Worm (Caenorhabditis elegans) whole organism, young adult: ENCODE results near the gene col-169.

ENCODE experiments used
- B0336.3 ChIP-seq: fragments of 200-800 bp; sonication (Bioruptor generic); IDR thresholded peaks from 2 replicates; pipeline ENCODE4 v1.3.6; 2022; ENCODE audit warnings: missing genetic modification characterization, missing compliant biosample characterization
- C17E4.6 ChIP-seq: fragments of 200-800 bp; sonication (Bioruptor generic); IDR thresholded peaks from 2 replicates; pipeline ENCODE4 v1.3.6; 2022; ENCODE audit warnings: missing genetic modification reagents, missing genetic modification characterization, missing compliant biosample characterization
- D2030.7 ChIP-seq: fragments of 200-800 bp; sonication (Bioruptor generic); IDR thresholded peaks from 2 replicates; pipeline ENCODE4 v1.3.6; 2022; ENCODE audit warnings: missing genetic modification reagents, missing genetic modification characterization, missing compliant biosample characterization
- F33H1.4 ChIP-seq: fragments of 200-800 bp; sonication (Bioruptor generic); IDR thresholded peaks from 2 replicates; pipeline ENCODE4 v1.3.6; 2022; ENCODE audit warnings: missing genetic modification reagents, missing genetic modification characterization, missing compliant biosample characterization
- F39B2.1 ChIP-seq: fragments of 200-800 bp; sonication (Bioruptor generic); IDR thresholded peaks from 2 replicates; pipeline ENCODE4 v1.3.6; 2022; ENCODE audit warnings: missing genetic modification reagents, missing genetic modification characterization, missing compliant biosample characterization
- K12H6.12 ChIP-seq: fragments of 200-800 bp; sonication (Bioruptor generic); optimal IDR thresholded peaks from 2 replicates; lab custom pipeline; 2018; ENCODE audit warnings: mild to moderate bottlenecking, missing genetic modification characterization, missing compliant biosample characterization
- T07F8.4 ChIP-seq: sonication (generic microtip); optimal IDR thresholded peaks from 2 replicates; lab custom pipeline; 2016; ENCODE audit warnings: mild to moderate bottlenecking, missing genetic modification characterization, moderate library complexity, missing compliant biosample characterization
- T26A5.8 ChIP-seq: sonication (generic microtip); optimal IDR thresholded peaks from 2 replicates; lab custom pipeline; 2016; ENCODE audit warnings: missing genetic modification characterization, missing compliant biosample characterization
- Y53F4B.3 ChIP-seq: fragments of 200-800 bp; sonication (Bioruptor generic); IDR thresholded peaks from 2 replicates; pipeline ENCODE4 v1.3.6; 2022; ENCODE audit warnings: missing genetic modification reagents, missing genetic modification characterization, missing compliant biosample characterization
- Y53G8AR.9 ChIP-seq: fragments of 200-800 bp; sonication (Bioruptor generic); conservative IDR thresholded peaks from 2 replicates; pipeline ENCODE4 v1.3.6; 2022; ENCODE audit warnings: missing genetic modification reagents, missing genetic modification characterization, missing compliant biosample characterization
- aptf-3 ChIP-seq: fragments of 200-800 bp; sonication (Bioruptor generic); IDR thresholded peaks from 2 replicates; pipeline ENCODE4 v1.3.6; 2022; ENCODE audit warnings: missing genetic modification characterization, missing compliant biosample characterization
- bed-2 ChIP-seq: fragments of 200-800 bp; sonication (Bioruptor generic); IDR thresholded peaks from 2 replicates; pipeline ENCODE4 v1.3.6; 2022; ENCODE audit warnings: missing genetic modification reagents, missing genetic modification characterization, missing compliant biosample characterization
- cebp-1 ChIP-seq, 2 experiments: fragments of 200-800 bp in 1 of 2; sonication (Bioruptor generic) in 1 of 2; sonication (generic microtip) in 1 of 2; IDR thresholded peaks in 1 of 2; optimal IDR thresholded peaks in 1 of 2; 2 replicates each; pipeline versions ENCODE4 v1.3.6 to Lab custom; 2017 to 2022; ENCODE audit warnings: missing compliant biosample characterization in 2 of 2, missing genetic modification characterization in 2 of 2, mild to moderate bottlenecking in 1 of 2, missing genetic modification reagents in 1 of 2, moderate library complexity in 1 of 2
- ceh-91 ChIP-seq: fragments of 200-800 bp; sonication (Bioruptor generic); IDR thresholded peaks from 2 replicates; pipeline ENCODE4 v1.3.6; 2022; ENCODE audit warnings: missing genetic modification reagents, missing genetic modification characterization, missing compliant biosample characterization
- egl-18 ChIP-seq: fragments of 200-800 bp; sonication (Bioruptor generic); IDR thresholded peaks from 2 replicates; pipeline ENCODE4 v1.3.6; 2022; ENCODE audit warnings: missing genetic modification reagents, missing genetic modification characterization, missing compliant biosample characterization
- egrh-3 ChIP-seq: fragments of 200-800 bp; sonication (Bioruptor generic); IDR thresholded peaks from 2 replicates; pipeline ENCODE4 v1.3.6; 2022; ENCODE audit warnings: missing genetic modification reagents, missing genetic modification characterization, missing compliant biosample characterization
- ekl-4 ChIP-seq: fragments of 200-800 bp; sonication (Bioruptor generic); IDR thresholded peaks from 2 replicates; pipeline ENCODE4 v1.3.6; 2022; ENCODE audit warnings: missing genetic modification reagents, missing genetic modification characterization, missing compliant biosample characterization
- fkh-3 ChIP-seq: sonication (generic microtip); optimal IDR thresholded peaks from 2 replicates; lab custom pipeline; 2016; ENCODE audit warnings: mild to moderate bottlenecking, missing genetic modification characterization, missing compliant biosample characterization
- hsf-1 ChIP-seq: fragments of 200-800 bp; sonication (Bioruptor generic); IDR thresholded peaks from 2 replicates; pipeline ENCODE4 v1.3.6; 2022; ENCODE audit warnings: missing genetic modification reagents, missing genetic modification characterization, missing compliant biosample characterization
- lin-35 ChIP-seq, 3 experiments: fragments of 150-350 bp in 2 of 3; sonication (generic microtip) in 1 of 3; optimal IDR thresholded peaks; 2 replicates each; lab custom pipeline; 2014 to 2018; ENCODE audit warnings: missing biosample characterization in 3 of 3, missing genetic modification characterization in 3 of 3, missing genetic modification reagents in 3 of 3
- lin-54 ChIP-seq: fragments of 200-800 bp; sonication (Bioruptor generic); optimal IDR thresholded peaks from 2 replicates; lab custom pipeline; 2018; ENCODE audit warnings: mild to moderate bottlenecking, missing genetic modification characterization, missing compliant biosample characterization
- lsl-1 ChIP-seq: fragments of 200-800 bp; sonication (Bioruptor generic); optimal IDR thresholded peaks from 2 replicates; lab custom pipeline; 2018; ENCODE audit warnings: mild to moderate bottlenecking, missing genetic modification characterization, moderate library complexity, missing compliant biosample characterization
- madf-6 ChIP-seq: fragments of 200-800 bp; sonication (Bioruptor generic); IDR thresholded peaks from 2 replicates; pipeline ENCODE4 v1.3.6; 2022; ENCODE audit warnings: missing genetic modification reagents, missing genetic modification characterization, missing compliant biosample characterization
- mxl-1 ChIP-seq: sonication (generic microtip); optimal IDR thresholded peaks from 2 replicates; lab custom pipeline; 2016; ENCODE audit warnings: missing genetic modification characterization, missing compliant biosample characterization
- nfyb-1 ChIP-seq: fragments of 200-800 bp; sonication (Bioruptor generic); IDR thresholded peaks from 2 replicates; pipeline ENCODE4 v1.3.6; 2022; ENCODE audit warnings: missing genetic modification reagents, missing genetic modification characterization, missing compliant biosample characterization
- nhr-179 ChIP-seq: sonication (generic microtip); optimal IDR thresholded peaks from 2 replicates; lab custom pipeline; 2016; ENCODE audit warnings: mild to moderate bottlenecking, missing genetic modification characterization, missing compliant biosample characterization
- nhr-80 ChIP-seq: sonication (generic microtip); optimal IDR thresholded peaks from 2 replicates; lab custom pipeline; 2016; ENCODE audit warnings: missing genetic modification characterization, missing compliant biosample characterization
- pha-4 ChIP-seq: fragments of 150-350 bp; sonication (generic microtip); optimal IDR thresholded peaks from 2 replicates; lab custom pipeline; 2014; ENCODE audit warnings: missing biosample characterization, missing genetic modification reagents, missing genetic modification characterization
- rec-8 ChIP-seq, 2 experiments: sonication (generic microtip); optimal IDR thresholded peaks; 2 replicates each; lab custom pipeline; 2016; ENCODE audit warnings: mild to moderate bottlenecking in 2 of 2, missing genetic modification characterization in 2 of 2, missing genetic modification reagents in 2 of 2, missing genotype in 2 of 2, missing biosample characterization in 1 of 2, missing compliant biosample characterization in 1 of 2, moderate library complexity in 1 of 2
- rpc-1 ChIP-seq, 2 experiments: fragments of 150-350 bp in 1 of 2; sonication (generic microtip) in 1 of 2; optimal IDR thresholded peaks; 2 replicates each; lab custom pipeline; 2014 to 2018; ENCODE audit warnings: missing biosample characterization in 1 of 2, missing genetic modification characterization in 1 of 2, missing genetic modification reagents in 1 of 2, missing genotype in 1 of 2
- sdz-38 ChIP-seq: sonication (generic microtip); optimal IDR thresholded peaks from 2 replicates; lab custom pipeline; 2016; ENCODE audit warnings: missing genotype, missing genetic modification characterization, missing compliant biosample characterization
- snpc-1.1 ChIP-seq: sonication (generic microtip); optimal IDR thresholded peaks from 2 replicates; lab custom pipeline; 2017; ENCODE audit warnings: missing genetic modification characterization, mild to moderate bottlenecking, missing compliant biosample characterization, antibody characterized with exemption, moderate library complexity, missing genotype, missing genetic modification reagents; ENCODE audit not compliant: insufficient read depth
- snpc-4 ChIP-seq, 5 experiments: fragments of 150-350 bp in 1 of 5; sonication (generic microtip) in 4 of 5; optimal IDR thresholded peaks; 2 replicates each; lab custom pipeline; 2014 to 2018; ENCODE audit warnings: missing genetic modification characterization in 5 of 5, missing biosample characterization in 3 of 5, antibody characterized with exemption in 2 of 5, mild to moderate bottlenecking in 2 of 5, missing compliant biosample characterization in 2 of 5, missing genotype in 2 of 5, moderate library complexity in 2 of 5, missing genetic modification reagents in 1 of 5
- sptf-2 ChIP-seq: fragments of 200-800 bp; sonication (Bioruptor generic); optimal IDR thresholded peaks from 2 replicates; lab custom pipeline; 2018; ENCODE audit warnings: mild to moderate bottlenecking, missing genetic modification characterization, missing compliant biosample characterization
- tlf-1 ChIP-seq: fragments of 200-800 bp; sonication (Bioruptor generic); optimal IDR thresholded peaks from 2 replicates; lab custom pipeline; 2018; ENCODE audit warnings: mild to moderate bottlenecking, missing genetic modification characterization, missing compliant biosample characterization
- zfh-2 ChIP-seq: fragments of 200-800 bp; sonication (Bioruptor generic); conservative IDR thresholded peaks from 2 replicates; pipeline ENCODE4 v1.3.6; 2022; ENCODE audit warnings: missing genetic modification reagents, missing genetic modification characterization, missing compliant biosample characterization
- ztf-18 ChIP-seq: sonication (generic microtip); optimal IDR thresholded peaks from 2 replicates; lab custom pipeline; 2016; ENCODE audit warnings: missing genotype, mild to moderate bottlenecking, missing genetic modification characterization, missing compliant biosample characterization
- ztf-3 ChIP-seq: fragments of 200-800 bp; sonication (Bioruptor generic); optimal IDR thresholded peaks from 2 replicates; lab custom pipeline; 2018; ENCODE audit warnings: mild to moderate bottlenecking, missing genetic modification characterization, missing compliant biosample characterization
- ztf-6 ChIP-seq: fragments of 200-800 bp; sonication (Bioruptor generic); IDR thresholded peaks from 2 replicates; pipeline ENCODE4 v1.3.6; 2022; ENCODE audit warnings: missing genetic modification reagents, missing genetic modification characterization, missing compliant biosample characterization

The col-169 gene

DNA sequence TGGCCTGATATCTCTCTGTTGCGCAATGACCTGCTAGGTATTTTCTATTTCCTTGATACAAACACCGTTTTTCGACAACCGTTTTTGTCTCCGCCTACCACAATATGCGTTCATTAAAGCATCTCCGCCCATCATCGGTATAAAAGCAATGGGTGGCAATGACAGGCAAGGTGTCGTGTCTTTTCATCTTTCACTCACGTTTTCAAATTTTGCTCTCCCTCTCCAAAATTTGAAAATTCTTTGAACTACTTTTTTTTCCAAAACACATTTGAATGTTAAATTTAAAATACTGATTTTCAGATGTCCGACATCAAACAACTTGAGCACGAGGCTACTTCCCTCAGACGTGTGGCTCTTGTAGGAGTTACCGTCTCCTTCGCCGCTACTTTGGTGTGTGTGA lies at the start of gene col-169:
TSS of gene col-169 (plus strand) at position 301 of the 400 bp plus-strand sequence.
- no peak for TF ChIP-seq K12H6.12 (tag; lab: Kevin White, UChicago)

DNA sequence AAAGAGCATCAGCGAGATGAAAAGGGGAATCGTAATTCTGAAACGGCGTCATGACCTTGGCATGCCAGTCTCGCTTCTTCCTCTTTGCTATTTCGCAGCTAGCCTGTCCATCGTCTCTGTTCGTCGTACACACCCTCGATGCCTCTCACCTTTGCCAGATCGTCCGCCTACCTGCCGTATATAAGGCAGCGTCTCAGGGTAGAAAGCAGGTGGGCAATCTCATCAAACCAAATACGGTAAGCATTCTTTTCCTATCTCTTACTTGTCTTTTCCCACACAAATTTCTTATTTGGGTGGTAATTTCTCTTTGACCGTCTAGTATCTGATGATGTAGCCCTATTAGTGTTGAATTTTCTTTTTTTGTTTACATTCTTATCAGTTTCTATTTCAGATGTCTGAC lies 49.3 kb upstream of the col-169 start, which contains the start of gene col-166:
TSS of gene col-166 (plus strand) at position 392 of the 400 bp plus-strand sequence.
- TF ChIP-seq snpc-4 (GFP tag; optimal IDR thresholded peaks at IDR 0.05; lab: Kevin White, UChicago) (no peak), snpc-4 (tag; optimal IDR thresholded peaks at IDR 0.05; lab: Kevin White, UChicago) (no peak), egl-18 (GFP tag; lab: Robert Waterston, UW) (no peak), snpc-1.1 (tag; lab: Kevin White, UChicago) (no peak), C17E4.6 (GFP tag; lab: Robert Waterston, UW) (no peak), pha-4 (no peak), ztf-6 (GFP tag; lab: Robert Waterston, UW) (no peak), D2030.7 (GFP tag; lab: Robert Waterston, UW) (no peak), mxl-1 (no peak), Y53F4B.3 (GFP tag; lab: Robert Waterston, UW) (no peak)

DNA sequence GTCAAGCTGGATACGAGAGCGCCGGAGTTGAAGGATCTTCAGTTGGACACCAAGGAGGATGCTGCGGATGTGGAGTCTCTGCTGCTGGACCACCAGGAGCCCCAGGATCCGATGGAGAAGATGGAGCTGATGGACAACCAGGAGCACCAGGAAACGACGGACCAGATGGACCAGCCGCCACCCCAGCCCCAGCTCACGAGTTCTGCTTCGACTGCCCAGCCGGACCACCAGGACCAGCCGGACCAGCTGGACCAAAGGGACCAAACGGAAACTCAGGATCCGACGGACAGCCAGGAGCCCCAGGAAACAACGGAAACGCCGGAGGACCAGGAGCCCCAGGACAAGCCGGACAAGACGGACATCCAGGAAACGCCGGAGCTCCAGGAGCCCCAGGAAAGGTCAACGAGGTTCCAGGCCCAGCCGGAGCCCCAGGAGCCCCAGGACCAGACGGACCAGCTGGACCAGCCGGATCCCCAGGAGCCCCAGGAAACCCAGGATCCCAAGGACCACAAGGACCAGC lies 48.6 kb upstream of the col-169 start:
- TF ChIP-seq zfh-2 (GFP tag; lab: Robert Waterston, UW) (0 out of 2 replicates have a peak, but pooled peaks have one; percentile 28), egrh-3 (GFP tag; lab: Robert Waterston, UW) (peak; percentile 92)

DNA sequence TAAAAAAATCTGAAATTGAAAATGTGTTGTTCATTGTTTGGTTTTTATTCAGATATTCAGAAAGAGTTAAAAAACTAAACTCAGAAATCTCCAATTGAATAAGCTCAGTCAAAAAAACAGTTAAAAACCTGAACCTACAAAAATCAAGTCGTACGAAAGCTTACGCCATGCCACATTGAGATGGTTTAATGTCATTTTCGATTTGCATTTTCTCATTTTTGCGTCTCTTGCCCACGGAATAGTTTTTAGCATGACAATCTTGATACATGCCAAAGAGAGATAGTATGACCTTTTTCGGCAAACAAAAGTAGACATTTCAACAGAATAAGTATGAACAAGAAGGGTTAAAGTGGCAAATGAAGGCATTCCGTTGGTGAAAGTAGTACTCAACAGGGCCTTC lies 48.0 kb upstream of the col-169 start:
- no peak for TF ChIP-seq bed-2

ce11 chrX:6286154-6286553 lies 42.8 kb upstream of the col-169 start:
- peak; percentile 58 for TF ChIP-seq madf-6
- peak; percentile 75 for TF ChIP-seq sptf-2 (GFP tag; lab: Kevin White, UChicago)
- TF ChIP-seq ekl-4 (GFP tag; lab: Robert Waterston, UW) = peak; percentile 80
- TF ChIP-seq nfyb-1 (GFP tag; lab: Robert Waterston, UW) = peak; percentile 79
- no peak; the same call in 1 of the 2 replicates for TF ChIP-seq B0336.3
- TF ChIP-seq Y53G8AR.9 = no peak
- TF ChIP-seq ceh-91 (GFP tag; lab: Robert Waterston, UW) = no peak
- peak; percentile 3 for TF ChIP-seq lsl-1
- TF ChIP-seq nhr-80 (tag; lab: Kevin White, UChicago) = peak; percentile 32
- no peak for TF ChIP-seq ztf-3 (GFP tag; lab: Kevin White, UChicago)
- no peak for TF ChIP-seq cebp-1 (GFP tag; IDR thresholded peaks at IDR 0.05; lab: Robert Waterston, UW)
- no peak for TF ChIP-seq cebp-1 (tag; optimal IDR thresholded peaks at IDR 0.05; lab: Kevin White, UChicago)
- 0 out of 2 replicates have a peak, but pooled peaks have one; percentile 24 for TF ChIP-seq aptf-3
- no peak for TF ChIP-seq sdz-38
- TF ChIP-seq fkh-3 (tag; lab: Kevin White, UChicago) = peak; percentile 66
- TF ChIP-seq T07F8.4 (tag; lab: Kevin White, UChicago) = peak; percentile 44
- TF ChIP-seq rpc-1 (optimal IDR thresholded peaks at IDR 0.05; lab: Kevin White, UChicago) = peak; percentile 97
- peak; percentile 100 for TF ChIP-seq rpc-1 (tag; optimal IDR thresholded peaks at IDR 0.05; lab: Kevin White, UChicago)
- TF ChIP-seq T26A5.8 = peak; percentile 54
- TF ChIP-seq snpc-1.1 (tag; lab: Kevin White, UChicago) = peak; percentile 71
- TF ChIP-seq ztf-18 (tag; lab: Kevin White, UChicago) = peak; percentile 69
- TF ChIP-seq F33H1.4 (GFP tag; lab: Robert Waterston, UW) = no peak
- TF ChIP-seq lin-35 (GFP tag; optimal IDR thresholded peaks at IDR 0.05; lab: Kevin White, UChicago) = peak in 1 of 3 experiments; percentile 46
- peak; percentile 61 to 72 for TF ChIP-seq rec-8 (tag; optimal IDR thresholded peaks at IDR 0.05; lab: Kevin White, UChicago)
- TF ChIP-seq F39B2.1 (GFP tag; lab: Robert Waterston, UW) = no peak
- peak; percentile 40 for TF ChIP-seq tlf-1 (GFP tag; lab: Kevin White, UChicago)
- no peak for TF ChIP-seq nhr-179 (tag; lab: Kevin White, UChicago)
- peak; percentile 42 for TF ChIP-seq lin-54 (GFP tag; lab: Kevin White, UChicago)
- 0 out of 2 replicates have a peak, but pooled peaks have one; percentile 50 for TF ChIP-seq hsf-1
